Worm (Caenorhabditis elegans) whole organism, late embryonic: ENCODE measurements around the gene C32C4.3.

Source experiments
- C08G9.2 ChIP-seq: sonication (generic microtip); optimal IDR thresholded peaks from 2 replicates; lab custom pipeline; 2016; ENCODE audit warnings: mild to moderate bottlenecking, missing genetic modification characterization, moderate library complexity, missing compliant biosample characterization
- K02D7.2 ChIP-seq: sonication (generic microtip); optimal IDR thresholded peaks from 2 replicates; lab custom pipeline; 2017; ENCODE audit warnings: mild to moderate bottlenecking, missing genetic modification characterization, missing compliant biosample characterization
- K09A11.1 ChIP-seq: sonication (generic microtip); optimal IDR thresholded peaks from 2 replicates; lab custom pipeline; 2017; ENCODE audit warnings: antibody characterized with exemption, mild to moderate bottlenecking, missing genetic modification characterization, missing compliant biosample characterization; ENCODE audit not compliant: insufficient read depth
- T23F11.4 ChIP-seq: fragments of 200-800 bp; sonication (Bioruptor generic); optimal IDR thresholded peaks from 2 replicates; lab custom pipeline; 2018; ENCODE audit warnings: mild to moderate bottlenecking, missing genetic modification characterization, missing compliant biosample characterization
- Y22D7AL.16 ChIP-seq: sonication (generic microtip); optimal IDR thresholded peaks from 2 replicates; lab custom pipeline; 2016; ENCODE audit warnings: missing genetic modification characterization, missing compliant biosample characterization
- ceh-14 ChIP-seq: sonication (generic microtip); optimal IDR thresholded peaks from 2 replicates; lab custom pipeline; 2016; ENCODE audit warnings: missing genotype, missing genetic modification characterization, missing compliant biosample characterization
- ceh-19 ChIP-seq: fragments of 200-800 bp; sonication (Bioruptor generic); optimal IDR thresholded peaks from 2 replicates; lab custom pipeline; 2018; ENCODE audit warnings: mild to moderate bottlenecking, missing genetic modification characterization, missing compliant biosample characterization
- ceh-2 ChIP-seq: sonication (generic microtip); optimal IDR thresholded peaks from 2 replicates; lab custom pipeline; 2016; ENCODE audit warnings: missing genotype, missing genetic modification characterization, missing compliant biosample characterization
- ceh-22 ChIP-seq: sonication (generic microtip); optimal IDR thresholded peaks from 2 replicates; lab custom pipeline; 2017; ENCODE audit warnings: missing biosample characterization, missing genetic modification characterization
- ceh-30 ChIP-seq: fragments of 150-350 bp; optimal IDR thresholded peaks from 2 replicates; lab custom pipeline; 2014; ENCODE audit warnings: missing biosample characterization, missing genetic modification characterization
- ceh-31 ChIP-seq: sonication (generic microtip); optimal IDR thresholded peaks from 2 replicates; lab custom pipeline; 2016; ENCODE audit warnings: missing genetic modification characterization, missing compliant biosample characterization
- ceh-34 ChIP-seq: sonication (generic microtip); optimal IDR thresholded peaks from 2 replicates; lab custom pipeline; 2016; ENCODE audit warnings: mild to moderate bottlenecking, missing genetic modification characterization, missing compliant biosample characterization
- ceh-48 ChIP-seq: sonication (generic microtip); optimal IDR thresholded peaks from 2 replicates; lab custom pipeline; 2016; ENCODE audit warnings: missing genetic modification characterization, inconsistent platforms, missing compliant biosample characterization
- ceh-6 ChIP-seq: fragments of 200-800 bp; sonication (Bioruptor generic); optimal IDR thresholded peaks from 2 replicates; lab custom pipeline; 2018; ENCODE audit warnings: mild to moderate bottlenecking, missing genetic modification characterization, missing compliant biosample characterization
- ceh-9 ChIP-seq: sonication (generic microtip); optimal IDR thresholded peaks from 2 replicates; lab custom pipeline; 2016; ENCODE audit warnings: mild to moderate bottlenecking, missing genetic modification characterization, inconsistent platforms, missing compliant biosample characterization
- che-1 ChIP-seq: sonication (generic microtip); optimal IDR thresholded peaks from 2 replicates; lab custom pipeline; 2016; ENCODE audit warnings: mild to moderate bottlenecking, missing genetic modification characterization, missing compliant biosample characterization
- elt-2 ChIP-seq: sonication (generic microtip); optimal IDR thresholded peaks from 2 replicates; lab custom pipeline; 2016; ENCODE audit warnings: missing genetic modification reagents, missing genetic modification characterization, missing compliant biosample characterization
- elt-4 ChIP-seq: sonication (generic microtip); optimal IDR thresholded peaks from 2 replicates; lab custom pipeline; 2016; ENCODE audit warnings: missing genetic modification characterization, missing compliant biosample characterization
- ets-4 ChIP-seq: sonication (generic microtip); optimal IDR thresholded peaks from 2 replicates; lab custom pipeline; 2016; ENCODE audit warnings: missing genetic modification characterization, missing compliant biosample characterization
- eyg-1 ChIP-seq: sonication (generic microtip); optimal IDR thresholded peaks from 2 replicates; lab custom pipeline; 2016; ENCODE audit warnings: missing genotype, missing genetic modification characterization, missing compliant biosample characterization
- fkh-10 ChIP-seq: fragments of 150-350 bp; optimal IDR thresholded peaks from 2 replicates; lab custom pipeline; 2014; ENCODE audit warnings: missing biosample characterization, missing genetic modification reagents, missing genetic modification characterization
- gmeb-2 ChIP-seq: sonication (generic microtip); optimal IDR thresholded peaks from 2 replicates; lab custom pipeline; 2016; ENCODE audit warnings: missing genetic modification characterization, inconsistent platforms, missing compliant biosample characterization
- hlh-13 ChIP-seq: fragments of 200-800 bp; sonication (Bioruptor generic); optimal IDR thresholded peaks from 2 replicates; lab custom pipeline; 2018; ENCODE audit warnings: mild to moderate bottlenecking, missing genetic modification characterization, missing compliant biosample characterization
- hlh-6 ChIP-seq: sonication (generic microtip); optimal IDR thresholded peaks from 2 replicates; lab custom pipeline; 2016; ENCODE audit warnings: missing genotype, missing genetic modification characterization, missing compliant biosample characterization
- hlh-8 ChIP-seq: sonication (generic microtip); optimal IDR thresholded peaks from 2 replicates; lab custom pipeline; 2016; ENCODE audit warnings: missing genotype, missing genetic modification characterization, missing compliant biosample characterization
- lim-6 ChIP-seq: sonication (generic microtip); optimal IDR thresholded peaks from 2 replicates; lab custom pipeline; 2016; ENCODE audit warnings: missing genetic modification characterization, missing compliant biosample characterization
- lin-11 ChIP-seq: fragments of 200-800 bp; sonication (Bioruptor generic); optimal IDR thresholded peaks from 2 replicates; lab custom pipeline; 2018; ENCODE audit warnings: mild to moderate bottlenecking, missing genetic modification characterization, missing compliant biosample characterization
- nfya-1 ChIP-seq: sonication (generic microtip); optimal IDR thresholded peaks from 2 replicates; lab custom pipeline; 2017; ENCODE audit warnings: missing genetic modification characterization, mild to moderate bottlenecking, missing compliant biosample characterization, antibody characterized with exemption, moderate library complexity
- pat-9 ChIP-seq: fragments of 200-800 bp; sonication (Bioruptor generic); optimal IDR thresholded peaks from 2 replicates; lab custom pipeline; 2018; ENCODE audit warnings: mild to moderate bottlenecking, missing genetic modification characterization, moderate library complexity, missing compliant biosample characterization
- pax-1 ChIP-seq: fragments of 150-350 bp; optimal IDR thresholded peaks from 2 replicates; lab custom pipeline; 2014; ENCODE audit warnings: missing biosample characterization, missing genetic modification characterization
- pha-4 ChIP-seq: fragments of 150-350 bp; optimal IDR thresholded peaks from 2 replicates; lab custom pipeline; 2018; ENCODE audit warnings: missing biosample characterization, missing genetic modification reagents, missing genetic modification characterization
- pqm-1 ChIP-seq: sonication (generic microtip); optimal IDR thresholded peaks from 2 replicates; lab custom pipeline; 2016; ENCODE audit warnings: missing genetic modification characterization, missing compliant biosample characterization
- pros-1 ChIP-seq: fragments of 150-350 bp; optimal IDR thresholded peaks from 2 replicates; lab custom pipeline; 2014; ENCODE audit warnings: missing biosample characterization, missing genetic modification reagents, missing genetic modification characterization
- ref-2 ChIP-seq: sonication (generic microtip); optimal IDR thresholded peaks from 2 replicates; lab custom pipeline; 2016; ENCODE audit warnings: missing genetic modification characterization, missing compliant biosample characterization
- rnt-1 ChIP-seq: sonication (generic microtip); optimal IDR thresholded peaks from 2 replicates; lab custom pipeline; 2016; ENCODE audit warnings: missing genetic modification characterization, missing compliant biosample characterization
- sdc-2 ChIP-seq: sonication (generic microtip); optimal IDR thresholded peaks from 2 replicates; lab custom pipeline; 2016; ENCODE audit warnings: missing genotype, missing genetic modification characterization, missing compliant biosample characterization
- sox-2 ChIP-seq: fragments of 200-800 bp; sonication (Bioruptor generic); IDR thresholded peaks from 2 replicates; pipeline ENCODE4 v1.3.6; 2022; ENCODE audit warnings: missing genetic modification reagents, missing genetic modification characterization, missing compliant biosample characterization
- tbx-2 ChIP-seq: sonication (generic microtip); optimal IDR thresholded peaks from 2 replicates; lab custom pipeline; 2016; ENCODE audit warnings: missing genetic modification characterization, missing compliant biosample characterization
- tbx-7 ChIP-seq: sonication (generic microtip); optimal IDR thresholded peaks from 2 replicates; lab custom pipeline; 2016; ENCODE audit warnings: missing genotype, missing genetic modification characterization, missing compliant biosample characterization
- ttx-3 ChIP-seq: sonication (generic microtip); optimal IDR thresholded peaks from 2 replicates; lab custom pipeline; 2016; ENCODE audit warnings: missing genetic modification reagents, missing genetic modification characterization, missing compliant biosample characterization
- unc-42 ChIP-seq: sonication (generic microtip); optimal IDR thresholded peaks from 2 replicates; lab custom pipeline; 2016; ENCODE audit warnings: missing genotype, missing genetic modification characterization, missing compliant biosample characterization
- unc-86 ChIP-seq: sonication (generic microtip); optimal IDR thresholded peaks from 2 replicates; lab custom pipeline; 2016; ENCODE audit warnings: missing genetic modification characterization, missing compliant biosample characterization
- zip-5 ChIP-seq: sonication (generic microtip); optimal IDR thresholded peaks from 2 replicates; lab custom pipeline; 2016; ENCODE audit warnings: missing genetic modification characterization, missing compliant biosample characterization
- ztf-16 ChIP-seq: sonication (generic microtip); optimal IDR thresholded peaks from 2 replicates; lab custom pipeline; 2017; ENCODE audit warnings: missing genetic modification characterization, missing compliant biosample characterization

Gene C32C4.3

DNA sequence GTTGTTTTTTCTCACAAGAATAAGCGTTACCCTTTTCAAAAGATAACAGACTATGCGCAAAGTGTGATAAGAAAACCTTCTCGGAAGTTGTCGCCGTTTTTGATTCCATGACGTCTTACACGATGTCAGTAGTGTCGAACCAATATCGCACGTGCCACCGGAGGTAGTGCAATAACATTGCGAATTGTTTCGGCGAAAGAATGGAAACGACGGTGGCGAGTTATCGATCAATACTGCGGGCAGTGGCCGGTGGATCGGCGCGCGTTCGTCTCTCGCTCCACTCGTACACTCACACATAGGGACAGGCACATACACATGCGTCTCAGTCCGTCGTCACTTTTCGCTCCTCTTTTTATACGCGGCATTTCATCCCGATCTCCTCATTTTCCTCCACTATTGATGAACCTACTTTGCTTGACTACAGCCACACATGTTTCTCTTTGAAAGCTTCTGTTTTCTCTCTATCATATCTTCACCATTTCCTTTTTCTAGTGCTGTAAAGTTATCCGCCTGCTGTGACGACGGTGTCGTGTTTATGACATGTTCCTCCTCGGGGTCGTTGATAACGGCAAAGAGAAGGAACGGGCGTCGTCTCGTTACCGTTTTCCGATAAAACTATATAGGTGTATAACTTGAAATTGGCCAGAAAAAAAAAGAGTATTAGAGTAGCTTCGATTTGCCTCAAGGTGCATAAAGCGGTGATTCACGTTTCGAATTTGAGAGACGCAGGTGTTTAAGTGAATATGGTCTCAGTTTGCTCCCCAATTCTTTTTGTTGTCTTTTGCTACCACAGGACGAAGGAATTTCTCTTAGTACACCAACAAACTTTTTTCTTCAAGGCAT, 34.4 kb upstream of the C32C4.3 start:
- peak; percentile 47 for TF ChIP-seq hlh-6 (tag; lab: Kevin White, UChicago)
- no peak for TF ChIP-seq eyg-1 (tag; lab: Kevin White, UChicago)
- no peak for TF ChIP-seq lin-11
- no peak for TF ChIP-seq Y22D7AL.16
- no peak for TF ChIP-seq gmeb-2 (tag; lab: Kevin White, UChicago)
- no peak for TF ChIP-seq hlh-13 (GFP tag; lab: Kevin White, UChicago)
- TF ChIP-seq ceh-14 = no peak
- no peak for TF ChIP-seq pros-1 (tag; lab: Kevin White, UChicago)
- no peak for TF ChIP-seq K02D7.2 (tag; lab: Kevin White, UChicago)
- TF ChIP-seq ceh-9 (tag; lab: Kevin White, UChicago) = no peak
- TF ChIP-seq zip-5 (tag; lab: Kevin White, UChicago) = no peak
- TF ChIP-seq tbx-7 (tag; lab: Kevin White, UChicago) = no peak
- no peak for TF ChIP-seq fkh-10
- TF ChIP-seq ceh-34 = no peak
- TF ChIP-seq unc-86 (tag; lab: Kevin White, UChicago) = no peak
- TF ChIP-seq ttx-3 (tag; lab: Kevin White, UChicago) = no peak
- TF ChIP-seq hlh-8 = no peak
- TF ChIP-seq ceh-30 (tag; lab: Kevin White, UChicago) = no peak
- TF ChIP-seq ceh-6 (GFP tag; lab: Kevin White, UChicago) = no peak
- TF ChIP-seq pha-4 (tag; lab: Kevin White, UChicago) = no peak
- no peak for TF ChIP-seq pax-1 (tag; lab: Kevin White, UChicago)
- no peak for TF ChIP-seq sdc-2 (tag; lab: Kevin White, UChicago)
- peak; percentile 2 for TF ChIP-seq elt-2 (tag; lab: Kevin White, UChicago)
- TF ChIP-seq ceh-22 = no peak
- TF ChIP-seq ztf-16 (tag; lab: Kevin White, UChicago) = no peak
- TF ChIP-seq lim-6 (tag; lab: Kevin White, UChicago) = no peak
- no peak for TF ChIP-seq T23F11.4 (GFP tag; lab: Kevin White, UChicago)
- no peak for TF ChIP-seq ets-4 (tag; lab: Kevin White, UChicago)
- TF ChIP-seq ref-2 (tag; lab: Kevin White, UChicago) = peak; percentile 32
- TF ChIP-seq tbx-2 (tag; lab: Kevin White, UChicago) = no peak
- no peak for TF ChIP-seq elt-4
- peak; percentile 48 for TF ChIP-seq rnt-1 (tag; lab: Kevin White, UChicago)
- peak; percentile 11 for TF ChIP-seq pat-9 (tag; lab: Kevin White, UChicago)
- no peak for TF ChIP-seq pqm-1

DNA sequence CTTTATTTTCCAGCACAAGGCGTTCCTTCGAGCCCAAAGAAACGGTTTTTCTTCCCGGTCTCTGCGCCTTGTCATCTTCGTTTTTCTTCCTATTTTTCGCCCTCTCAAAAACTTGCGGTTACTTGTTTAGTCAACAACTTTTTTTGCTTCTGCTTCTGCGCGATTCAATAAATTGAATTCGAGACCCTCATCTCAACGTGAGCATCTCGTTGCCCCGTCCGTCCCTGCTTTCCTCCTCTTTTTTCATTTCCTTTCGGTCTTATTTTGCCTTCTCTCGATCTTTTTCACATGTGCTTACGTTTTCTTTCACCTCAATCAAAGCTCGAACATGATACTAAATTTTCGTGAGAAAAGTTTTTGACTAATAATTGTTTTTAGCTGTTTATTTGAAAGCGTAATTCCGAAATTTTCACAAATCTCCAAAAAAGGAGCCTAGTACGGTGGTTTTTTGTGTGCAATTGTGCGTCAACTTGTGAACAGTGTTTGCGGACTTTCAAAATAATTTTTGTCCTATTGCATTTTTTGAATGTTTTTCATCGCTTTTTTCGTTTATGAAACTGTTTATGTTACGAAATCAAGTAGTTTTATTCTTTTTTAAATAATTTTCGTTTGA, 33.2 kb upstream of the C32C4.3 start:
- TF ChIP-seq che-1 (no peak), unc-42 (tag; lab: Kevin White, UChicago) (peak; percentile 80)

DNA sequence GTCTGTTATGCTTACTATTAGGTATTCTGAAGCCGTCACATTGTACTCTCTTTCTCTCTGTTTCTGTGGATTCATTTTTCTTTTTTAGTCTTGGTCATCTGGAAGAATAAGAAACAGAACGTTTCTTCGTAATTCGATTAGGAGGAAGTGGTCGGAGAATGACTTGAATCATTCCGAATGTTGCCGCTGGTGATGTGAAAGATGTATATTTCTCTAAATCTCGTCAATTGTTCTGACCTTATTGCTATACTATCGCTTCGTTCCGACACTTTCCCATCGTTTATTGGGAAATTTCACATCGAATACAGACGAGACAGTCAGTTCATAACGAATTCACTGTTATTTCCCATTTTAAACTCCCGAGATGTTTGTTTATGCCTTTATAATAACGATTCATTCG, 32.1 kb upstream of the C32C4.3 start:
- TF ChIP-seq pros-1 (tag; lab: Kevin White, UChicago) (no peak), nfya-1 (tag; lab: Kevin White, UChicago) (no peak), ceh-34 (no peak)

DNA sequence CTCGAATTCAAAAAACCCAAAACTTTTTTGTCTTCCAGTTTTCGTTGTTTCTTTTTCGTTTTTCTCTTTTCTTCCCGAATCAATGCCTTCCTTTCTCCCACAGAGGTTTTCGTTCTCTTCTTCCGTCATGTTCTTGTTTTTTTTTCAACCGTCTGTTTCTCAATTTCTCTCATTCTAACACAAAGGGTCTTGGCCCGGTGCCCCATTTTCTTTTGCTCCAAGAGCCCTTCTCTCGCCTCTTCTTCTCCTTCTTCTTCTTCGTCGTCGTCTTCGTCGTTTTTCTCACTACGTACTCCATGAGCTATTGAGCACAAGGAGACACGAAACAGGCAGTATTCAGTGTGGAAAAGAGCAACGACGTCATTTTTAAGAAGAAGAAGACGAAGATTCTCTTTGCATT, 30.5 kb upstream of the C32C4.3 start:
- TF ChIP-seq sox-2 (GFP tag; lab: Robert Waterston, UW) = no peak
- TF ChIP-seq K02D7.2 (tag; lab: Kevin White, UChicago) = no peak
- no peak for TF ChIP-seq che-1
- TF ChIP-seq fkh-10 = no peak
- TF ChIP-seq unc-42 (tag; lab: Kevin White, UChicago) = peak; percentile 20
- no peak for TF ChIP-seq K09A11.1 (tag; lab: Kevin White, UChicago)
- no peak for TF ChIP-seq C08G9.2 (tag; lab: Kevin White, UChicago)
- no peak for TF ChIP-seq pqm-1
- TF ChIP-seq rnt-1 (tag; lab: Kevin White, UChicago) = no peak
- no peak for TF ChIP-seq ceh-34
- TF ChIP-seq ceh-19 = no peak
- no peak for TF ChIP-seq ceh-48
- peak; percentile 28 for TF ChIP-seq nfya-1 (tag; lab: Kevin White, UChicago)
- no peak for TF ChIP-seq eyg-1 (tag; lab: Kevin White, UChicago)
- TF ChIP-seq ceh-30 (tag; lab: Kevin White, UChicago) = no peak
- TF ChIP-seq hlh-8 = no peak
- no peak for TF ChIP-seq pax-1 (tag; lab: Kevin White, UChicago)
- no peak for TF ChIP-seq sdc-2 (tag; lab: Kevin White, UChicago)
- TF ChIP-seq ztf-16 (tag; lab: Kevin White, UChicago) = no peak
- no peak for TF ChIP-seq pat-9 (tag; lab: Kevin White, UChicago)
- no peak for TF ChIP-seq T23F11.4 (GFP tag; lab: Kevin White, UChicago)
- no peak for TF ChIP-seq ceh-2 (tag; lab: Kevin White, UChicago)
- peak; percentile 39 for TF ChIP-seq ceh-31 (tag; lab: Kevin White, UChicago)
